Fruit fly (Drosophila melanogaster) whole organism, adult: ENCODE results near the gene Prim1.

Source experiments
- CG11617 ChIP-seq: fragments of 200-800 bp; sonication (Bioruptor generic); optimal IDR thresholded peaks from 2 replicates; lab custom pipeline; 2017; ENCODE audit warnings: mild to moderate bottlenecking, missing biosample characterization, missing genetic modification reagents, missing genetic modification characterization
- CG12768 ChIP-seq: fragments of 200-800 bp; sonication (Bioruptor generic); optimal IDR thresholded peaks from 2 replicates; lab custom pipeline; 2017; ENCODE audit warnings: missing biosample characterization, missing genetic modification characterization, mild to moderate bottlenecking, moderate library complexity, missing genetic modification reagents
- CG14711 ChIP-seq: fragments of 200-800 bp; sonication (Bioruptor generic); optimal IDR thresholded peaks from 2 replicates; lab custom pipeline; 2018; ENCODE audit warnings: missing biosample characterization, mild to moderate bottlenecking, missing genetic modification characterization, moderate library complexity
- CG1620 ChIP-seq: fragments of 200-800 bp; sonication (Bioruptor generic); optimal IDR thresholded peaks from 2 replicates; lab custom pipeline; 2016; ENCODE audit warnings: missing biosample characterization, missing genetic modification characterization
- CG33017 ChIP-seq: fragments of 200-800 bp; sonication (Bioruptor generic); optimal IDR thresholded peaks from 2 replicates; lab custom pipeline; 2018; ENCODE audit warnings: missing biosample characterization, mild to moderate bottlenecking, missing genetic modification characterization, moderate library complexity
- CG5204 ChIP-seq: fragments of 200-800 bp; sonication (Bioruptor generic); optimal IDR thresholded peaks from 2 replicates; lab custom pipeline; 2016; ENCODE audit warnings: missing biosample characterization, missing genetic modification characterization
- CG7045 ChIP-seq: fragments of 200-800 bp; sonication (Bioruptor generic); optimal IDR thresholded peaks from 2 replicates; lab custom pipeline; 2017; ENCODE audit warnings: missing biosample characterization, mild to moderate bottlenecking, missing genetic modification characterization
- CG7101 ChIP-seq: fragments of 200-800 bp; sonication (Bioruptor generic); optimal IDR thresholded peaks from 2 replicates; lab custom pipeline; 2018; ENCODE audit warnings: missing biosample characterization, mild to moderate bottlenecking, missing genetic modification characterization, moderate library complexity
- Clk ChIP-seq: fragments of 200-800 bp; sonication (Bioruptor generic); optimal IDR thresholded peaks from 2 replicates; lab custom pipeline; 2017; ENCODE audit warnings: missing biosample characterization, missing genetic modification characterization
- Crg-1 ChIP-seq: fragments of 200-800 bp; sonication (Bioruptor generic); optimal IDR thresholded peaks from 2 replicates; lab custom pipeline; 2016; ENCODE audit warnings: missing biosample characterization, missing genetic modification characterization
- Hr96 ChIP-seq: fragments of 200-800 bp; sonication (Bioruptor generic); optimal IDR thresholded peaks from 2 replicates; lab custom pipeline; 2016; ENCODE audit warnings: missing biosample characterization, missing genetic modification characterization
- Mnt ChIP-seq: fragments of 200-800 bp; sonication (Bioruptor generic); optimal IDR thresholded peaks from 2 replicates; lab custom pipeline; 2016; ENCODE audit warnings: missing biosample characterization, mild to moderate bottlenecking, missing genetic modification characterization
- bab1 ChIP-seq: fragments of 200-800 bp; sonication (Bioruptor generic); optimal IDR thresholded peaks from 3 replicates; lab custom pipeline; 2019; ENCODE audit warnings: missing biosample characterization, mild to moderate bottlenecking, missing genetic modification characterization, moderate library complexity
- cic ChIP-seq: fragments of 200-800 bp; sonication (Bioruptor generic); optimal IDR thresholded peaks from 2 replicates; lab custom pipeline; 2017; ENCODE audit warnings: missing biosample characterization, mild to moderate bottlenecking, missing genetic modification characterization, moderate library complexity
- cnc ChIP-seq, 2 experiments: fragments of >200 bp; optimal IDR thresholded peaks; 2 replicates each; lab custom pipeline; 2017
- kay ChIP-seq: fragments of 200-800 bp; sonication (Bioruptor generic); peaks from one replicate; lab custom pipeline; 2016; ENCODE audit warnings: missing biosample characterization, missing genetic modification characterization, borderline replicate concordance
- ovo ChIP-seq: fragments of 200-800 bp; sonication (Bioruptor generic); optimal IDR thresholded peaks from 2 replicates; lab custom pipeline; 2016; ENCODE audit warnings: missing biosample characterization, missing genetic modification characterization
- pad ChIP-seq: fragments of 200-800 bp; sonication (Bioruptor generic); optimal IDR thresholded peaks from 3 replicates; lab custom pipeline; 2017; ENCODE audit warnings: missing biosample characterization, missing genetic modification characterization, mild to moderate bottlenecking, moderate library complexity, missing genetic modification reagents
- tj ChIP-seq: fragments of 200-800 bp; sonication (Bioruptor generic); optimal IDR thresholded peaks from 3 replicates; lab custom pipeline; 2017; ENCODE audit warnings: missing biosample characterization, mild to moderate bottlenecking, missing genetic modification characterization, moderate library complexity
- toe ChIP-seq: fragments of 200-800 bp; sonication (Bioruptor generic); optimal IDR thresholded peaks from 2 replicates; lab custom pipeline; 2016; ENCODE audit warnings: missing biosample characterization, missing genetic modification characterization

Gene Prim1

dm6 chr3L:8371538-8371937 is 31.4 kb downstream of the Prim1 start:
- TF ChIP-seq CG33017 (tag; lab: Kevin White, UChicago) (no peak), pad (no peak), CG1620 (GFP tag; lab: Kevin White, UChicago) (no peak), cic (no peak), cnc (optimal IDR thresholded peaks at IDR 0.05; lab: Kevin White, UChicago) (no peak), Clk (GFP tag; lab: Kevin White, UChicago) (no peak), ovo (no peak), tj (GFP tag; lab: Kevin White, UChicago) (no peak), CG11617 (GFP tag; lab: Kevin White, UChicago) (no peak), Hr96 (GFP tag; lab: Kevin White, UChicago) (no peak), toe (GFP tag; lab: Kevin White, UChicago) (no peak), CG7045 (GFP tag; lab: Kevin White, UChicago) (no peak), CG14711 (tag; lab: Kevin White, UChicago) (no peak), Crg-1 (GFP tag; lab: Kevin White, UChicago) (no peak), kay (GFP tag; lab: Kevin White, UChicago) (no peak), CG7101 (tag; lab: Kevin White, UChicago) (no peak), CG5204 (no peak), CG12768 (GFP tag; lab: Kevin White, UChicago) (no peak), Mnt (GFP tag; lab: Kevin White, UChicago) (no peak), bab1 (GFP tag; lab: Kevin White, UChicago) (no peak)

dm6 chr3L:8372035-8372434 is 31.9 kb downstream of the Prim1 start, which contains the start of gene ImpE1:
TSS of gene ImpE1 (plus strand) at chr3L:8372405.
- TF ChIP-seq kay (GFP tag; lab: Kevin White, UChicago) (no peak), toe (GFP tag; lab: Kevin White, UChicago) (no peak), CG5204 (no peak), CG7101 (tag; lab: Kevin White, UChicago) (no peak), Mnt (GFP tag; lab: Kevin White, UChicago) (no peak), CG12768 (GFP tag; lab: Kevin White, UChicago) (no peak), CG11617 (GFP tag; lab: Kevin White, UChicago) (no peak), ovo (no peak), CG33017 (tag; lab: Kevin White, UChicago) (no peak), pad (no peak), cnc (optimal IDR thresholded peaks at IDR 0.05; lab: Kevin White, UChicago) (no peak), tj (GFP tag; lab: Kevin White, UChicago) (no peak), CG1620 (GFP tag; lab: Kevin White, UChicago) (no peak)

dm6 chr3L:8374107-8374506 is 34.0 kb downstream of the Prim1 start:
- TF ChIP-seq cic (no peak), CG14711 (tag; lab: Kevin White, UChicago) (no peak), Mnt (GFP tag; lab: Kevin White, UChicago) (no peak), pad (no peak)

- TF ChIP-seq kay (GFP tag; lab: Kevin White, UChicago) (no peak), Mnt (GFP tag; lab: Kevin White, UChicago) (no peak), CG33017 (tag; lab: Kevin White, UChicago) (no peak), CG7101 (tag; lab: Kevin White, UChicago) (no peak), CG5204 (no peak), Crg-1 (GFP tag; lab: Kevin White, UChicago) (no peak), CG11617 (GFP tag; lab: Kevin White, UChicago) (no peak), pad (no peak), Hr96 (GFP tag; lab: Kevin White, UChicago) (no peak), cic (no peak), CG7045 (GFP tag; lab: Kevin White, UChicago) (no peak), CG14711 (tag; lab: Kevin White, UChicago) (no peak)
These were observed 39.0 kb downstream of the Prim1 start for dm6 chr3L:8379161-8379560.

DNA sequence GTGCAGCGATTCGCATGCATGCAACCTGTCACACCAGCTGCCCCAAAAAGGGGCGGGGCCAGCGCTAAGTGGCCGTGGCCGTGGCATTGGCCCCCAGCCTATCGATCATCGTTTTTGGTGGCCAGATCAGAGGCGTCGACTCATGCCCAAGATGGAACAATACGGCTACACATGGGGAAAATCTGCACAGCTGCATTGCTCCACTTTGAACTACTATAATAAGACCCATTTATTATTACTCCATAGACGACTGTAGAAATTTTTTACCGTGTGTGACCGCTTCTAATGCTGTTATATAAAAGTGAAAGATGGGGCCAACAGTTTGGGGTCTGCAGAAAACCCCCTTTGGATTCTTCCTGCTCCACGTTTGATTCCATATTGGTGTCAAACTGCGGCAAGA is 43.9 kb downstream of the Prim1 start:
- no peak for TF ChIP-seq CG14711 (tag; lab: Kevin White, UChicago)
- no peak for TF ChIP-seq toe (GFP tag; lab: Kevin White, UChicago)
- no peak for TF ChIP-seq Clk (GFP tag; lab: Kevin White, UChicago)
- no peak for TF ChIP-seq CG7101 (tag; lab: Kevin White, UChicago)
- TF ChIP-seq ovo, result no peak
- no peak for TF ChIP-seq kay (GFP tag; lab: Kevin White, UChicago)
- TF ChIP-seq pad, result no peak
- no peak for TF ChIP-seq CG1620 (GFP tag; lab: Kevin White, UChicago)
- TF ChIP-seq bab1 (GFP tag; lab: Kevin White, UChicago), result no peak
- no peak for TF ChIP-seq Crg-1 (GFP tag; lab: Kevin White, UChicago)
- no peak for TF ChIP-seq cnc (optimal IDR thresholded peaks at IDR 0.05; lab: Kevin White, UChicago)
- no peak for TF ChIP-seq CG7045 (GFP tag; lab: Kevin White, UChicago)
- TF ChIP-seq Mnt (GFP tag; lab: Kevin White, UChicago), result no peak
- TF ChIP-seq CG5204, result no peak
- TF ChIP-seq cic, result no peak
- no peak for TF ChIP-seq CG33017 (tag; lab: Kevin White, UChicago)
- no peak for TF ChIP-seq Hr96 (GFP tag; lab: Kevin White, UChicago)

- TF ChIP-seq cnc (optimal IDR thresholded peaks at IDR 0.05; lab: Kevin White, UChicago) (no peak), CG1620 (GFP tag; lab: Kevin White, UChicago) (no peak), kay (GFP tag; lab: Kevin White, UChicago) (no peak), Mnt (GFP tag; lab: Kevin White, UChicago) (no peak), tj (GFP tag; lab: Kevin White, UChicago) (no peak), CG12768 (GFP tag; lab: Kevin White, UChicago) (no peak), ovo (no peak), CG5204 (no peak)
These were observed 44.9 kb downstream of the Prim1 start for dm6 chr3L:8385055-8385454.
